Fruit fly (Drosophila melanogaster): ENCODE data around the gene CG4073.

CG4073 gene

dm6 chr3R:10681682-10681962, 33.0 kb upstream of the CG4073 start (continued):
- TF ChIP-seq Hr78 (GFP tag; optimal IDR thresholded peaks at IDR 0.05) (no peak), zfh2 (GFP tag; optimal IDR thresholded peaks at IDR 0.05) (no peak), CG11560 (tag; IDR thresholded peaks at IDR 0.05) (0 out of 3 replicates have a peak, but pooled peaks have one; percentile 5), sima (GFP tag; optimal IDR thresholded peaks at IDR 0.05) (no peak), B-H1 (GFP tag; IDR thresholded peaks at IDR 0.05) (peak; percentile 59; the same call in 2 of the 3 replicates), dan (GFP tag; IDR thresholded peaks at IDR 0.05) (no peak), ap (GFP tag; IDR thresholded peaks at IDR 0.05) (peak; percentile 60), NFAT (GFP tag; IDR thresholded peaks at IDR 0.05) (peak; percentile 48), rib (GFP tag; IDR thresholded peaks at IDR 0.05) (peak; percentile 62; the same call in 1 of the 2 replicates), CG8281 (tag; optimal IDR thresholded peaks at IDR 0.05) (no peak), Chrac-16 (GFP tag; optimal IDR thresholded peaks at IDR 0.05) (no peak), Bteb2 (GFP tag; optimal IDR thresholded peaks at IDR 0.05) (no peak), ase (GFP tag; IDR thresholded peaks at IDR 0.05) (peak; percentile 76), CG13123 (GFP tag; optimal IDR thresholded peaks at IDR 0.05) (no peak), CG9817 (tag; optimal IDR thresholded peaks at IDR 0.05) (peak; percentile 8), Blimp-1 (GFP tag; optimal IDR thresholded peaks at IDR 0.05) (peak; percentile 37), CG31388 (GFP tag; optimal IDR thresholded peaks at IDR 0.05) (no peak), CG31224 (GFP tag; IDR thresholded peaks at IDR 0.05) (0 out of 2 replicates have a peak, but pooled peaks have one; percentile 19), HHEX (GFP tag; optimal IDR thresholded peaks at IDR 0.05) (peak; percentile 7), nau (GFP tag; optimal IDR thresholded peaks at IDR 0.05) (no peak), Hr39 (optimal IDR thresholded peaks at IDR 0.05) (no peak), zen2 (GFP tag; IDR thresholded peaks at IDR 0.05; ENCODE audit: partially characterized antibody) (no peak), CG12104 (GFP tag; optimal IDR thresholded peaks at IDR 0.05) (peak; percentile 46), CG5245 (GFP tag; optimal IDR thresholded peaks at IDR 0.05) (peak; percentile 61), E2f2 (GFP tag; IDR thresholded peaks at IDR 0.05) (peak; percentile 5; the same call in 1 of the 2 replicates), Hmr (GFP tag; optimal IDR thresholded peaks at IDR 0.05) (no peak), bowl (GFP tag; IDR thresholded peaks at IDR 0.05) (peak; percentile 46; the same call in 1 of the 2 replicates), CG16815 (GFP tag; optimal IDR thresholded peaks at IDR 0.05) (no peak), ash1 (GFP tag; optimal IDR thresholded peaks at IDR 0.05) (no peak), sens (GFP tag) (no peak), Vsx1 (GFP tag; optimal IDR thresholded peaks at IDR 0.05) (peak; percentile 32), CG17328 (GFP tag; IDR thresholded peaks at IDR 0.05) (peak; percentile 63; the same call in 1 of the 2 replicates), hbn (GFP tag; IDR thresholded peaks at IDR 0.05; ENCODE audit: partially characterized antibody) (no peak), CG33213 (GFP tag; optimal IDR thresholded peaks at IDR 0.05) (no peak), Eip74EF (GFP tag; optimal IDR thresholded peaks at IDR 0.05) (no peak), jing (GFP tag; optimal IDR thresholded peaks at IDR 0.05) (no peak), CG12391 (tag; optimal IDR thresholded peaks at IDR 0.05) (peak; percentile 7), C15 (GFP tag; IDR thresholded peaks at IDR 0.05) (no peak), dysf (GFP tag; IDR thresholded peaks at IDR 0.05) (peak; percentile 71), toy (GFP tag; IDR thresholded peaks at IDR 0.05) (0 out of 2 replicates have a peak, but pooled peaks have one; percentile 42), CG34422 (GFP tag; IDR thresholded peaks at IDR 0.05) (peak; percentile 37; the same call in 1 of the 3 replicates), CG7786 (GFP tag; optimal IDR thresholded peaks at IDR 0.05) (no peak), CG3281 (GFP tag; optimal IDR thresholded peaks at IDR 0.05) (peak; percentile 32), pzg (GFP tag; optimal IDR thresholded peaks at IDR 0.05) (no peak), Dp (GFP tag; optimal IDR thresholded peaks at IDR 0.05) (no peak), CG13296 (GFP tag; optimal IDR thresholded peaks at IDR 0.05) (no peak), CG15269 (tag; optimal IDR thresholded peaks at IDR 0.05) (peak; percentile 44), CG9437 (GFP tag; optimal IDR thresholded peaks at IDR 0.05) (no peak), Fer1 (GFP tag; optimal IDR thresholded peaks at IDR 0.05) (no peak), NC2α (GFP tag; optimal IDR thresholded peaks at IDR 0.05) (no peak), da (GFP tag; optimal IDR thresholded peaks at IDR 0.05) (no peak), CG8478 (optimal IDR thresholded peaks at IDR 0.05) (no peak)
